Worm (Caenorhabditis elegans) whole organism, late embryonic: ENCODE measurements around the gene npr-18.

Experiments
- C38D4.7 ChIP-seq: fragments of 200-800 bp; sonication (Bioruptor generic); optimal IDR thresholded peaks from 2 replicates; lab custom pipeline; 2018; ENCODE audit warnings: mild to moderate bottlenecking, missing genetic modification characterization, moderate library complexity, missing compliant biosample characterization
- F13H6.1 ChIP-seq: sonication (generic microtip); optimal IDR thresholded peaks from 2 replicates; lab custom pipeline; 2016; ENCODE audit warnings: missing genetic modification characterization, missing compliant biosample characterization
- K09A11.1 ChIP-seq: sonication (generic microtip); optimal IDR thresholded peaks from 2 replicates; lab custom pipeline; 2017; ENCODE audit warnings: antibody characterized with exemption, mild to moderate bottlenecking, missing genetic modification characterization, missing compliant biosample characterization; ENCODE audit not compliant: insufficient read depth
- Y22D7AL.16 ChIP-seq: sonication (generic microtip); optimal IDR thresholded peaks from 2 replicates; lab custom pipeline; 2016; ENCODE audit warnings: missing genetic modification characterization, missing compliant biosample characterization
- ahr-1 ChIP-seq: sonication (generic microtip); optimal IDR thresholded peaks from 2 replicates; lab custom pipeline; 2016; ENCODE audit warnings: missing genetic modification characterization, missing compliant biosample characterization
- ceh-14 ChIP-seq: sonication (generic microtip); optimal IDR thresholded peaks from 2 replicates; lab custom pipeline; 2016; ENCODE audit warnings: missing genotype, missing genetic modification characterization, missing compliant biosample characterization
- ceh-22 ChIP-seq: sonication (generic microtip); optimal IDR thresholded peaks from 2 replicates; lab custom pipeline; 2017; ENCODE audit warnings: missing biosample characterization, missing genetic modification characterization
- ceh-24 ChIP-seq: sonication (generic microtip); optimal IDR thresholded peaks from 2 replicates; lab custom pipeline; 2016; ENCODE audit warnings: mild to moderate bottlenecking, missing genetic modification characterization, missing compliant biosample characterization
- ceh-30 ChIP-seq: fragments of 150-350 bp; optimal IDR thresholded peaks from 2 replicates; lab custom pipeline; 2014; ENCODE audit warnings: missing biosample characterization, missing genetic modification characterization
- ceh-31 ChIP-seq: sonication (generic microtip); optimal IDR thresholded peaks from 2 replicates; lab custom pipeline; 2016; ENCODE audit warnings: missing genetic modification characterization, missing compliant biosample characterization
- ceh-6 ChIP-seq: fragments of 200-800 bp; sonication (Bioruptor generic); optimal IDR thresholded peaks from 2 replicates; lab custom pipeline; 2018; ENCODE audit warnings: mild to moderate bottlenecking, missing genetic modification characterization, missing compliant biosample characterization
- dmd-4 ChIP-seq: sonication (generic microtip); optimal IDR thresholded peaks from 2 replicates; lab custom pipeline; 2016; ENCODE audit warnings: borderline replicate concordance, missing genetic modification characterization, missing compliant biosample characterization
- elt-2 ChIP-seq: sonication (generic microtip); optimal IDR thresholded peaks from 2 replicates; lab custom pipeline; 2016; ENCODE audit warnings: missing genetic modification reagents, missing genetic modification characterization, missing compliant biosample characterization
- eyg-1 ChIP-seq: sonication (generic microtip); optimal IDR thresholded peaks from 2 replicates; lab custom pipeline; 2016; ENCODE audit warnings: missing genotype, missing genetic modification characterization, missing compliant biosample characterization
- fax-1 ChIP-seq: sonication (generic microtip); optimal IDR thresholded peaks from 2 replicates; lab custom pipeline; 2016; ENCODE audit warnings: missing genotype, missing genetic modification characterization, missing compliant biosample characterization
- fkh-10 ChIP-seq: fragments of 150-350 bp; optimal IDR thresholded peaks from 2 replicates; lab custom pipeline; 2014; ENCODE audit warnings: missing biosample characterization, missing genetic modification reagents, missing genetic modification characterization
- fkh-6 ChIP-seq: sonication (generic microtip); optimal IDR thresholded peaks from 2 replicates; lab custom pipeline; 2016; ENCODE audit warnings: missing genetic modification characterization, missing compliant biosample characterization
- hlh-30 ChIP-seq: sonication (generic microtip); optimal IDR thresholded peaks from 2 replicates; lab custom pipeline; 2017; ENCODE audit warnings: antibody characterized with exemption, missing genetic modification characterization, missing compliant biosample characterization; ENCODE audit not compliant: insufficient read depth
- hlh-6 ChIP-seq: sonication (generic microtip); optimal IDR thresholded peaks from 2 replicates; lab custom pipeline; 2016; ENCODE audit warnings: missing genotype, missing genetic modification characterization, missing compliant biosample characterization
- madf-2 ChIP-seq: sonication (generic microtip); optimal IDR thresholded peaks from 2 replicates; lab custom pipeline; 2017; ENCODE audit warnings: missing genetic modification characterization, missing compliant biosample characterization
- nfya-1 ChIP-seq: sonication (generic microtip); optimal IDR thresholded peaks from 2 replicates; lab custom pipeline; 2017; ENCODE audit warnings: missing genetic modification characterization, mild to moderate bottlenecking, missing compliant biosample characterization, antibody characterized with exemption, moderate library complexity
- nhr-232 ChIP-seq: sonication (generic microtip); optimal IDR thresholded peaks from 2 replicates; lab custom pipeline; 2016; ENCODE audit warnings: missing genetic modification characterization, missing compliant biosample characterization
- odd-2 ChIP-seq: sonication (generic microtip); optimal IDR thresholded peaks from 2 replicates; lab custom pipeline; 2017; ENCODE audit warnings: antibody characterized with exemption, mild to moderate bottlenecking, missing genetic modification characterization, missing compliant biosample characterization
- pha-2 ChIP-seq: sonication (generic microtip); optimal IDR thresholded peaks from 2 replicates; lab custom pipeline; 2017; ENCODE audit warnings: mild to moderate bottlenecking, missing genetic modification characterization, missing compliant biosample characterization
- pha-4 ChIP-seq: fragments of 150-350 bp; optimal IDR thresholded peaks from 2 replicates; lab custom pipeline; 2018; ENCODE audit warnings: missing biosample characterization, missing genetic modification reagents, missing genetic modification characterization
- pqm-1 ChIP-seq: sonication (generic microtip); optimal IDR thresholded peaks from 2 replicates; lab custom pipeline; 2016; ENCODE audit warnings: missing genetic modification characterization, missing compliant biosample characterization
- rnt-1 ChIP-seq: sonication (generic microtip); optimal IDR thresholded peaks from 2 replicates; lab custom pipeline; 2016; ENCODE audit warnings: missing genetic modification characterization, missing compliant biosample characterization
- sox-2 ChIP-seq: fragments of 200-800 bp; sonication (Bioruptor generic); IDR thresholded peaks from 2 replicates; pipeline ENCODE4 v1.3.6; 2022; ENCODE audit warnings: missing genetic modification reagents, missing genetic modification characterization, missing compliant biosample characterization
- syd-9 ChIP-seq: sonication (generic microtip); optimal IDR thresholded peaks from 2 replicates; lab custom pipeline; 2016; ENCODE audit warnings: mild to moderate bottlenecking, missing genetic modification characterization, moderate library complexity, missing compliant biosample characterization
- tbx-7 ChIP-seq: sonication (generic microtip); optimal IDR thresholded peaks from 2 replicates; lab custom pipeline; 2016; ENCODE audit warnings: missing genotype, missing genetic modification characterization, missing compliant biosample characterization
- ttx-3 ChIP-seq: sonication (generic microtip); optimal IDR thresholded peaks from 2 replicates; lab custom pipeline; 2016; ENCODE audit warnings: missing genetic modification reagents, missing genetic modification characterization, missing compliant biosample characterization
- unc-42 ChIP-seq: sonication (generic microtip); optimal IDR thresholded peaks from 2 replicates; lab custom pipeline; 2016; ENCODE audit warnings: missing genotype, missing genetic modification characterization, missing compliant biosample characterization
- unc-55 ChIP-seq: sonication (generic microtip); optimal IDR thresholded peaks from 2 replicates; lab custom pipeline; 2017; ENCODE audit warnings: missing biosample characterization, missing genetic modification reagents, missing genetic modification characterization
- ztf-16 ChIP-seq: sonication (generic microtip); optimal IDR thresholded peaks from 2 replicates; lab custom pipeline; 2017; ENCODE audit warnings: missing genetic modification characterization, missing compliant biosample characterization

Gene npr-18

DNA sequence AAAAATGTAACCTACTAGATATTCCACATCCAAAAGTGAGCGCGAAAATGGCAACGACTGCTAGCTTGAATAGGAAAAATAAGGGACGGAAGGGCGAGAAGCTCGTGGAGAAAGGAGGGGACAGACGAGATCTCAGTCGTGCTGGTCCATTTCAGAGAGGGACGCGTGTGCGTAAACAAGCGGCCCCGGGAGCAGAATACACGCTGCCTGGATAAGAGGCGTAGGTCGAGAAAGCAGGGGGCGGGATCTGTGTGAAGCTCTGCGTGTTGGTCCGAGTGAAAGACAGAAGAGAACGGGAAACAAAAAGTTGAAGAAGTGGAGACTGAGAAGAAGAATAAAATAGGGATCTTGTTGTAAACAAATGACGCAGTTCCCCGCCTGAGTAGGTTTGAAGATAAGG lies 22.0 kb upstream of the npr-18 start, which contains the start of gene T14B1.1 (continued):
- TF ChIP-seq ahr-1 (tag; lab: Kevin White, UChicago): no peak
- no peak for TF ChIP-seq odd-2 (tag; lab: Kevin White, UChicago)
- peak; percentile 17 for TF ChIP-seq unc-42
- TF ChIP-seq tbx-7 (tag; lab: Kevin White, UChicago): no peak
- TF ChIP-seq ceh-31: peak; percentile 55
- peak; percentile 16 for TF ChIP-seq rnt-1
- no peak for TF ChIP-seq fax-1 (tag; lab: Kevin White, UChicago)
- TF ChIP-seq F13H6.1 (tag; lab: Kevin White, UChicago): no peak
- TF ChIP-seq syd-9 (tag; lab: Kevin White, UChicago): peak; percentile 46

DNA sequence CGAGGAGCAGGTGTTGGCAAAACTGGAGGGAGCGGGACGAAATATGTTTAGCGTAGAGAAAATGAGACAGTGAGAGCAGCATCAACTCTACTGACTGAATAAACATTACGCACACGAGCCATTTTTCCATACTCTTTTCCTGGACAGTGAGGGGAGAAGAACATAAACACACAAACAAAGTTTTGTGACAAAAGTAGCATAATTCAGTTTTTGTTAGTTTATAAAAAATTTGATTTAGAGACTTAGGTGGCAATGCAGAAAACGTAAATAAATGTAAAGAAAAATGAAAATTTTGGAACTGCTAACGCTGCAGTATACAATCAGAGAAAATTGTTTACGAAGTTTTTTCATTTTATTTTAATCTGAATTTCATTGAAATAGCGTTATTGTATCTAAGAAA lies 17.3 kb upstream of the npr-18 start:
- TF ChIP-seq ceh-6 (GFP tag; lab: Kevin White, UChicago) (no peak), eyg-1 (no peak), pqm-1 (tag; lab: Kevin White, UChicago) (no peak)

DNA sequence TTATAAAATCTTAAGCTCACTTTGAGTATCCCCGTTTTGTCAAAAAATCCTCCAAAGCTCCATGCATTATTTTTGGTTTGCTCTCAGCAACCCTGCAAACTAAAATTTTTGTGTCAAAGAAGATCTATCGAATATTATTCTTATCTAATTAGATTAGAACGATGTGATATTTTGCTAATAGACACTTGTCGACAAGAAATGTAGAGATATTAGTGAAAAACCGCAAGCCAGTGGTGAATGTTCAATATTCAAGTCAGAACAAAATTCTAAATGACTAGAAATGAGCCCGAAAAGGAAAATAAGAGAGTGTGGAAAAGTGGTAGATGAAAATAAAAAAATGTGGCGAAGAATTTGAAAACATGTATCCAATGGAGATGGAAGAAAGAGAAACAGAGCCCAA lies 15.7 kb upstream of the npr-18 start, which contains the start of gene C43C3.4:
Gene C43C3.4, minus strand, starts transcription at position 101 of the 400 bp plus-strand sequence.
- TF ChIP-seq K09A11.1 (tag; lab: Kevin White, UChicago) (no peak), dmd-4 (no peak), pha-2 (tag; lab: Kevin White, UChicago) (no peak), Y22D7AL.16 (tag; lab: Kevin White, UChicago) (no peak), pha-4 (no peak), nfya-1 (no peak)

DNA sequence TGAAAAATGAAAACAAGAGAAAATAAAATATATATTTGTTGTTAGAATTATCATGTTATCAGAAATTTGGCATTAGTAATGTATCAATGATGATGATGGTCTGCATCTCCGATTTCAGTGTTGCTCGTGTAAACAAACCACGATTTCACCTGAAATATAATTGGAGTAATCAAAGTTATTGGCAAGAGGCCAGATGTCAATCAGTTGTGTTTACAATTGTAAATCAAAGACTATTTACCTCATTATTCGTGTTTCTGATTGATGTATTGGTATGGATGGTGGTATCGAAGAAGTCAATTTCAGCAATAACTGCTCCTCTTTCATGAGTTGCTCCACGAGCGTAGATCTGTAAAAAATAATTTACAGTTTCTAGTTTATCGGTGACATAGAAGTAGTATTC lies 14.5 kb upstream of the npr-18 start:
- no peak for TF ChIP-seq ztf-16
- TF ChIP-seq C38D4.7 (GFP tag; lab: Kevin White, UChicago): no peak
- no peak for TF ChIP-seq ceh-24
- TF ChIP-seq dmd-4: no peak
- TF ChIP-seq ceh-14 (tag; lab: Kevin White, UChicago): no peak
- TF ChIP-seq ahr-1 (tag; lab: Kevin White, UChicago): no peak
- TF ChIP-seq hlh-30 (tag; lab: Kevin White, UChicago): no peak
- TF ChIP-seq, all 69 proteins: peak for 0

DNA sequence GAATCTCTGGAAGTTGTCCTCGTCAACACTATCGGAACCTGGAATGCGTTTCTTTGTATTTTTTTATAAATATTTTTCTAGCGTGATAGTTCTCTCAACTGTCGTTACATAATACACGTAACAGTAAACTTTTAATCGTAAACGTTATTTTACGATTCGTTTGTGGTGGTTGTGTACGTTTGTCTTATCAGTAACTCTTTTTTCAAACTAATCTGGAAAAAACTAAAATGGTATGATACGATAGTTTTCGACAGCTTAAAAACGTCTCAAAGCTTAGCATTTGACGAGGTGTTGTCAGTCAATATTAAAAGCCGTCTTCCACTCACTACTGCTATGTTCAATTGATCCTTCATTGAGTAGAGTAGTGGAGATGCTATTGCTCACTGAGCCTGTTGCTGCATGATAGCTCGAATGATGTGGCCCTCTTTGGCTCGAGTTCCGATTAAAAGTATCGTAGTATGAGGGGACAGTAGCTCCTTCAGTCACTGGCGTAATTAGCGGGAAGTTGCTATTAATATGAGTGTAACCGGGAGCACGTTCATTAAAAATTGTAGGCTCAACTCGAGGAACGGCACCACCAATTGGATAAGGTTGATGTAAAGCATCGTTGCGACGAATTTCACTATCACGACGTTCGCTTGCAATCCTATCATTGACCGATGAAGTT lies 13.6 kb upstream of the npr-18 start:
- TF ChIP-seq elt-2 (tag; lab: Kevin White, UChicago): peak; percentile 36
- no peak for TF ChIP-seq fkh-10 (GFP tag; lab: Kevin White, UChicago)
- no peak for TF ChIP-seq nhr-232 (tag; lab: Kevin White, UChicago)
- TF ChIP-seq sox-2 (GFP tag; lab: Robert Waterston, UW): no peak

DNA sequence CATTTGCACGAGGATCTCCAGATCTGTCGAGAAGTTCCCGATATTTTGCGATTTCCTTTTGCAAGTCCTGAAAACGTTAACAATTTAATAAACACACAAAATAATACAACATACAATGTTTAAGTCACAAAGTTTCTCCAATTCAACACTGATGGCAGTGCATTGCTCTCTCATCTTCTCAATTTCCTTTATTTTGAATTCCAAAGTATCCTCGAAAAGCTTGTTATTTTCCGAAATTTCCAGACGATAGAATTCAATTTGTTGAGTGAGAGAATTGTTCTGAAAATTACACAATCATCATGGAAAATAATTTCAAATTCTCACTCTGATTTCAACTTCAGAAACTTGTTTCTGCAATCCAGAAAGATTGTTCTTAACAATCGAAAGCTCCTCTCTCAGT lies 12.6 kb upstream of the npr-18 start:
- TF ChIP-seq pha-2 (tag; lab: Kevin White, UChicago): no peak
- no peak for TF ChIP-seq fkh-6 (tag; lab: Kevin White, UChicago)
- TF ChIP-seq madf-2: no peak
- no peak for TF ChIP-seq ceh-24
- no peak for TF ChIP-seq hlh-6 (tag; lab: Kevin White, UChicago)
- TF ChIP-seq F13H6.1 (tag; lab: Kevin White, UChicago): no peak
- no peak for TF ChIP-seq ttx-3 (tag; lab: Kevin White, UChicago)
- no peak for TF ChIP-seq pqm-1 (tag; lab: Kevin White, UChicago)
- no peak for TF ChIP-seq C38D4.7 (GFP tag; lab: Kevin White, UChicago)
- no peak for TF ChIP-seq ceh-22 (tag; lab: Kevin White, UChicago)
- no peak for TF ChIP-seq ceh-30
- TF ChIP-seq unc-55: no peak
